Fruit fly (Drosophila melanogaster) whole organism: ENCODE results near the gene CG7607.

Experiments used
- CG8478 ChIP-seq: fragments of >200 bp; optimal IDR thresholded peaks from 2 replicates; lab custom pipeline; 2018; ENCODE audit warnings: inconsistent platforms
- Dll ChIP-seq: fragments of >200 bp; optimal IDR thresholded peaks from 2 replicates; lab custom pipeline; 2017
- EcR ChIP-seq, 2 experiments: fragments of >200 bp; optimal IDR thresholded peaks; 2 replicates each; lab custom pipeline; 2017; ENCODE audit warnings: missing biosample characterization in 2 of 2, missing genetic modification characterization in 2 of 2, missing genetic modification reagents in 2 of 2
- pan ChIP-seq: fragments of >200 bp; optimal IDR thresholded peaks from 2 replicates; lab custom pipeline; 2017
- psq ChIP-seq: fragments of >200 bp; optimal IDR thresholded peaks from 2 replicates; lab custom pipeline; 2017
- usp ChIP-seq: fragments of >200 bp; optimal IDR thresholded peaks from 2 replicates; lab custom pipeline; 2017; ENCODE audit warnings: missing biosample characterization, missing genetic modification characterization, mixed read lengths

Gene CG7607

dm6 chr3L:11215244-11216121 is 16.1 kb downstream of the CG7607 start:
- no peak for TF ChIP-seq pan
- TF ChIP-seq psq (lab: Kevin White, UChicago) = no peak
- TF ChIP-seq CG8478 = no peak
- TF ChIP-seq EcR (GFP tag; optimal IDR thresholded peaks at IDR 0.05; lab: Kevin White, UChicago) = no peak
- no peak for TF ChIP-seq usp (GFP tag; lab: Kevin White, UChicago)
- TF ChIP-seq Dll = no peak

dm6 chr3L:11216219-11216618 is 16.8 kb downstream of the CG7607 start:
- no peak for TF ChIP-seq CG8478
- TF ChIP-seq psq (lab: Kevin White, UChicago) = no peak

- TF ChIP-seq psq (lab: Kevin White, UChicago) (no peak), Dll (no peak), pan (no peak), CG8478 (no peak), usp (GFP tag; lab: Kevin White, UChicago) (no peak), EcR (GFP tag; optimal IDR thresholded peaks at IDR 0.05; lab: Kevin White, UChicago) (no peak)
Measured at dm6 chr3L:11217893-11218292, 18.5 kb downstream of the CG7607 start.

dm6 chr3L:11218892-11219291 is 19.5 kb downstream of the CG7607 start:
- TF ChIP-seq Dll (no peak), EcR (GFP tag; optimal IDR thresholded peaks at IDR 0.05; lab: Kevin White, UChicago) (no peak), psq (lab: Kevin White, UChicago) (no peak), usp (GFP tag; lab: Kevin White, UChicago) (no peak), pan (no peak), CG8478 (no peak)

dm6 chr3L:11224651-11225050 is 25.2 kb downstream of the CG7607 start:
- TF ChIP-seq CG8478 (no peak), Dll (no peak), pan (no peak), usp (GFP tag; lab: Kevin White, UChicago) (no peak), psq (lab: Kevin White, UChicago) (no peak), EcR (GFP tag; optimal IDR thresholded peaks at IDR 0.05; lab: Kevin White, UChicago) (no peak)

dm6 chr3L:11227708-11228107 is 28.3 kb downstream of the CG7607 start:
- TF ChIP-seq pan (no peak), usp (GFP tag; lab: Kevin White, UChicago) (no peak), CG8478 (no peak), psq (lab: Kevin White, UChicago) (no peak), Dll (no peak), EcR (GFP tag; optimal IDR thresholded peaks at IDR 0.05; lab: Kevin White, UChicago) (no peak)

- TF ChIP-seq EcR (GFP tag; optimal IDR thresholded peaks at IDR 0.05; lab: Kevin White, UChicago) (no peak), psq (lab: Kevin White, UChicago) (no peak), CG8478 (no peak), usp (GFP tag; lab: Kevin White, UChicago) (no peak), pan (no peak), Dll (no peak)
Measured at dm6 chr3L:11233547-11233946, 34.1 kb downstream of the CG7607 start.

dm6 chr3L:11236118-11236517 is 36.7 kb downstream of the CG7607 start, which contains the start of gene Ir68a:
Gene Ir68a (minus strand): TSS chr3L:11236218.
- TF ChIP-seq EcR (GFP tag; optimal IDR thresholded peaks at IDR 0.05; lab: Kevin White, UChicago) (no peak), pan (no peak), Dll (no peak), CG8478 (no peak), usp (GFP tag; lab: Kevin White, UChicago) (no peak), psq (lab: Kevin White, UChicago) (no peak)

dm6 chr3L:11237127-11237759 is 37.8 kb downstream of the CG7607 start:
- TF ChIP-seq CG8478 (no peak), usp (GFP tag; lab: Kevin White, UChicago) (no peak), EcR (GFP tag; optimal IDR thresholded peaks at IDR 0.05; lab: Kevin White, UChicago) (no peak), pan (no peak), psq (lab: Kevin White, UChicago) (no peak), Dll (no peak)

dm6 chr3L:11239191-11239641 is 39.8 kb downstream of the CG7607 start:
- TF ChIP-seq pan (no peak), Dll (no peak), usp (GFP tag; lab: Kevin White, UChicago) (no peak), CG8478 (no peak), EcR (GFP tag; optimal IDR thresholded peaks at IDR 0.05; lab: Kevin White, UChicago) (no peak), psq (lab: Kevin White, UChicago) (no peak)

dm6 chr3L:11241949-11242348 is 42.5 kb downstream of the CG7607 start:
- TF ChIP-seq pan (no peak), usp (GFP tag; lab: Kevin White, UChicago) (no peak), CG8478 (no peak), psq (lab: Kevin White, UChicago) (no peak), EcR (GFP tag; optimal IDR thresholded peaks at IDR 0.05; lab: Kevin White, UChicago) (no peak), Dll (no peak)

dm6 chr3L:11242410-11243291 is 43.2 kb downstream of the CG7607 start:
- TF ChIP-seq usp (GFP tag; lab: Kevin White, UChicago) (no peak), psq (lab: Kevin White, UChicago) (no peak)
